Fruit fly (Drosophila melanogaster) whole organism, pupa: ENCODE results near the gene Sidpn.

Experiments used
- CG10348 ChIP-seq: fragments of 200-800 bp; sonication (Bioruptor generic); IDR thresholded peaks from 2 replicates; pipeline ENCODE4 v1.3.6; 2022; ENCODE audit warnings: missing biosample characterization, missing genetic modification characterization
- CG12605 ChIP-seq: fragments of 200-800 bp; sonication (Bioruptor generic); IDR thresholded peaks from 2 replicates; pipeline ENCODE4 v1.3.6; 2022; ENCODE audit warnings: missing biosample characterization, missing genetic modification characterization
- CG13204 ChIP-seq: fragments of 200-800 bp; sonication (Bioruptor generic); optimal IDR thresholded peaks from 2 replicates; lab custom pipeline; 2018; ENCODE audit warnings: missing biosample characterization, mild to moderate bottlenecking, missing genetic modification characterization, moderate library complexity
- CG14655 ChIP-seq: fragments of 200-800 bp; sonication (Bioruptor generic); optimal IDR thresholded peaks from 3 replicates; lab custom pipeline; 2017; ENCODE audit warnings: mild to moderate bottlenecking, missing biosample characterization, missing genetic modification reagents, missing genetic modification characterization
- CG17806 ChIP-seq: fragments of 200-800 bp; sonication (Bioruptor generic); optimal IDR thresholded peaks from 2 replicates; lab custom pipeline; 2018; ENCODE audit warnings: missing biosample characterization, mild to moderate bottlenecking, missing genetic modification characterization, moderate library complexity
- CG32121 ChIP-seq: fragments of 200-800 bp; sonication (Bioruptor generic); IDR thresholded peaks from 2 replicates; pipeline ENCODE4 v1.3.6; 2022; ENCODE audit warnings: missing biosample characterization, missing genetic modification characterization
- CG34367 ChIP-seq: fragments of 200-800 bp; sonication (Bioruptor generic); optimal IDR thresholded peaks from 2 replicates; lab custom pipeline; 2018; ENCODE audit warnings: missing biosample characterization, mild to moderate bottlenecking, missing genetic modification characterization
- CG4496 ChIP-seq: fragments of 200-800 bp; sonication (Bioruptor generic); IDR thresholded peaks from 3 replicates; pipeline ENCODE4 v1.3.6; 2022; ENCODE audit warnings: missing biosample characterization, missing genetic modification characterization
- CG8159 ChIP-seq: fragments of 200-800 bp; sonication (Bioruptor generic); optimal IDR thresholded peaks from 3 replicates; lab custom pipeline; 2018; ENCODE audit warnings: missing biosample characterization, mild to moderate bottlenecking, missing genetic modification characterization, moderate library complexity
- CG8301 ChIP-seq: fragments of 200-800 bp; sonication (Bioruptor generic); optimal IDR thresholded peaks from 2 replicates; lab custom pipeline; 2018; ENCODE audit warnings: missing biosample characterization, mild to moderate bottlenecking, missing genetic modification characterization
- CG9948 ChIP-seq: fragments of 200-800 bp; sonication (Bioruptor generic); optimal IDR thresholded peaks from 2 replicates; lab custom pipeline; 2018; ENCODE audit warnings: missing biosample characterization, mild to moderate bottlenecking, missing genetic modification characterization, moderate library complexity
- D1 ChIP-seq: fragments of 200-800 bp; sonication (Bioruptor generic); optimal IDR thresholded peaks from 2 replicates; lab custom pipeline; 2018; ENCODE audit warnings: missing biosample characterization, mild to moderate bottlenecking, missing genetic modification characterization, moderate library complexity
- EcR ChIP-seq: fragments of 200-800 bp; sonication (Bioruptor generic); optimal IDR thresholded peaks from 3 replicates; lab custom pipeline; 2019; ENCODE audit warnings: missing biosample characterization, missing genetic modification characterization, mild to moderate bottlenecking, moderate library complexity, missing genetic modification reagents
- Ets98B ChIP-seq: fragments of 200-800 bp; sonication (Bioruptor generic); IDR thresholded peaks from 2 replicates; pipeline ENCODE4 v1.3.6; 2022; ENCODE audit warnings: missing biosample characterization, missing genetic modification characterization
- Pif1A ChIP-seq: fragments of 200-800 bp; sonication (Bioruptor generic); optimal IDR thresholded peaks from 3 replicates; lab custom pipeline; 2016; ENCODE audit warnings: missing biosample characterization, missing genetic modification characterization
- Pif1B ChIP-seq: fragments of 200-800 bp; sonication (Bioruptor generic); optimal IDR thresholded peaks from 3 replicates; lab custom pipeline; 2016; ENCODE audit warnings: missing biosample characterization, missing genetic modification characterization
- Snoo ChIP-seq: fragments of 200-800 bp; sonication (Bioruptor generic); optimal IDR thresholded peaks from 3 replicates; lab custom pipeline; 2017; ENCODE audit warnings: missing biosample characterization, mild to moderate bottlenecking, missing genetic modification characterization, inconsistent platforms
- fd96Ca ChIP-seq: fragments of 200-800 bp; sonication (Bioruptor generic); IDR thresholded peaks from 3 replicates; pipeline ENCODE4 v1.3.6; 2022; ENCODE audit warnings: missing biosample characterization, missing genetic modification characterization
- gl ChIP-seq: fragments of 200-800 bp; sonication (Bioruptor generic); optimal IDR thresholded peaks from 2 replicates; lab custom pipeline; 2018; ENCODE audit warnings: missing biosample characterization, mild to moderate bottlenecking, missing genetic modification characterization
- rn ChIP-seq: fragments of 200-800 bp; sonication (Bioruptor generic); IDR thresholded peaks from 2 replicates; pipeline ENCODE4 v1.3.6; 2022; ENCODE audit warnings: missing biosample characterization, missing genetic modification characterization

Gene Sidpn

DNA sequence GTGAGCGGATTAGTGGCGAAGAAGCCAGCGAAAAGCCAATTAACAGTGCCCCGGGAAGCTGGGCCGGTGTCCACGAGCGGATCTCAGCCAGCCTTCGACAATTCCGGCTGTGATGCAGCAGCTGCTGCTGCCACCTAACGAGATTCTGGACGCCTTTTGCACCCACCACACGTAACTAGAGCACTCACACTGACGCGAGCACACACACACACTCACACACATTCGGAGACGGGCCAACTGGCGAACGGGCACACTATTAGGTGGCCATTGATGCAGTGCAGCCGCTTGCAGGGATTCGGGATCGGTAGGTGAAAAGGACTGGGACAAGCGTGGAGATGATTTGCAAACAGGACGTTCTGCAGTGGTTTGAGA lies 27.0 kb downstream of the Sidpn start:
- TF ChIP-seq gl (tag; lab: Kevin White, UChicago) (no peak), CG13204 (no peak), CG9948 (tag; lab: Kevin White, UChicago) (no peak), CG10348 (GFP tag; lab: Robert Waterston, UW) (no peak), CG14655 (GFP tag; lab: Kevin White, UChicago) (no peak), CG17806 (no peak), Ets98B (GFP tag; lab: Robert Waterston, UW) (no peak), CG12605 (GFP tag; lab: Robert Waterston, UW) (no peak), Pif1A (GFP tag; lab: Kevin White, UChicago) (no peak), CG4496 (GFP tag; lab: Robert Waterston, UW) (no peak), fd96Ca (no peak), CG8159 (tag; lab: Kevin White, UChicago) (no peak), CG32121 (GFP tag; lab: Robert Waterston, UW) (no peak), CG8301 (no peak)
- TF ChIP-seq, all 21 proteins: peak for 0

DNA sequence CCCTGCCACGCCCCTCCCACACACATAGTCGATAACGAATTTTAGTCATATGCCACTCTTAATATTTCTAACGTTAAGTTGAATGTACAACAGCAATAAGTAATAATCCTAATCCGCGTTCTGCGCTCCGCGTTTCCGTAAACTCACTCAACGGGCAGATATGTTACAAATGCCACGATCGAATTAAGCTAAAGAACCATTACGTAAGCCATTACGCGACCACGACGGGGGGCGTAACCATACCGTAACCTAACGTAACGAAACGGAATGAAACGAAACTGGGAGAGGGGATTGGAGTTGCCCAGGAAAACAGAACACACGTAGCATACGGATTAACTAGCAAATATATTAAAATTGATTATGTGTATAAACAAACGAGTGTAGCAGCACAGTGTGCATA lies 30.3 kb downstream of the Sidpn start:
- TF ChIP-seq CG12605 (GFP tag; lab: Robert Waterston, UW): no peak
- no peak for TF ChIP-seq CG8159 (tag; lab: Kevin White, UChicago)
- no peak for TF ChIP-seq Snoo
- TF ChIP-seq, all 21 proteins: peak for 0

DNA sequence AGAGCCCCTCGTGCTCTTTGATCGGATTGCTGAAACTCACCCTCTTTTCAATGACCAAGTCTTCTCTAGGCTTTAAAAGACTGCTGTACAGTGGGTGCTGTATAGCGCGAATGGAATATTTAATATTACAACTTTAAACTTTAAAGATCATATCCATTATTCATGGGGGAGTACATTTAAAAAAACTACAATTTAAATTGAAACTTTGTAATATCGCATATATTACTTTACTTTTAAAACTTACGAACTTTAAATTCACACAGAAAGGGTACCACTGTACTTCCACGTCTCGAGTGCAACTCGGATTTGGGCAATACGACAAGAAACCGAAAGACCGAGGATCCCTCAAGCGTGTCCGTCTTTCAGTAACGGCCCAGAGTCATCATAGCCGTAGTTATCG lies 31.4 kb downstream of the Sidpn start, which contains the start of gene Phlpp:
Phlpp (plus strand) TSS at position 214 of the 400 bp plus-strand sequence.
- peak; percentile 69 for TF ChIP-seq CG32121 (GFP tag; lab: Robert Waterston, UW)
- TF ChIP-seq CG17806: peak; percentile 50
- no peak for TF ChIP-seq CG12605 (GFP tag; lab: Robert Waterston, UW)
- TF ChIP-seq CG8301: no peak
- TF ChIP-seq Snoo: no peak
- TF ChIP-seq rn (GFP tag; lab: Robert Waterston, UW): no peak
- TF ChIP-seq EcR: no peak
- peak; percentile 53 for TF ChIP-seq CG8159 (tag; lab: Kevin White, UChicago)
- 0 out of 3 replicates have a peak, but pooled peaks have one; percentile 5 for TF ChIP-seq fd96Ca
- peak; percentile 40 for TF ChIP-seq CG9948 (tag; lab: Kevin White, UChicago)
- no peak for TF ChIP-seq D1
- peak; percentile 69 for TF ChIP-seq Ets98B (GFP tag; lab: Robert Waterston, UW)
- TF ChIP-seq CG4496 (GFP tag; lab: Robert Waterston, UW): peak; percentile 38; the same call in 1 of the 3 replicates
- TF ChIP-seq CG10348 (GFP tag; lab: Robert Waterston, UW): no peak
- TF ChIP-seq CG34367 (tag; lab: Kevin White, UChicago): peak; percentile 1
- no peak for TF ChIP-seq Pif1A (GFP tag; lab: Kevin White, UChicago)
- TF ChIP-seq Pif1B: no peak

- TF ChIP-seq CG8159 (tag; lab: Kevin White, UChicago): no peak
- no peak for TF ChIP-seq CG9948 (tag; lab: Kevin White, UChicago)
- no peak for TF ChIP-seq CG32121 (GFP tag; lab: Robert Waterston, UW)
- no peak for TF ChIP-seq Ets98B (GFP tag; lab: Robert Waterston, UW)
- no peak for TF ChIP-seq CG12605 (GFP tag; lab: Robert Waterston, UW)
- TF ChIP-seq rn (GFP tag; lab: Robert Waterston, UW): no peak
- TF ChIP-seq, all 21 proteins: peak for 0
Observed at dm6 chr2L:19063090-19063692, 35.7 kb downstream of the Sidpn start, which contains the start of gene Dus4. TSS of gene Dus4 (plus strand) at chr2L:19063295.

- TF ChIP-seq CG14655 (GFP tag; lab: Kevin White, UChicago) (no peak), CG9948 (tag; lab: Kevin White, UChicago) (no peak), Pif1A (GFP tag; lab: Kevin White, UChicago) (no peak), CG8301 (no peak)
Observed at dm6 chr2L:19064706-19065105, 37.2 kb downstream of the Sidpn start, which contains the start of gene CG17343. TSS of gene CG17343 (plus strand) at chr2L:19064929.

DNA sequence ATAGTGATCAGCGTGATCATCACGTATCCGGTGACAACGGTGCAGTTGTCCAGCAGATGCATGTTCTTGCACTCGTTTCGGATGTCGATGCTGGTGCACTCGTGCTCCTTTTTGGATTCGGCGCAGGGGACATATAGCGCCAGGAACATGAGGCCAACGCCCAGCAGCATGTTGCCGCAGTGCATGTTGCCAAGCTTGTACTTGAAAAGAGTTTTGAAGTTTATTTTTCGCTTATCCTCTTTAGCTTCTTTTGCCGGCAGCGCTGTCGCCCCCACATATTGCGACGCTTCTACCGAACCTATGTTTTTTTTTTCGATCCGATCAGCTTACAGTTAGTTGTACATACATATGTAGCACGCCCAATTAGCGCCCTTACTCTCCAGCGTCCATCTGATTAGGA lies 40.9 kb downstream of the Sidpn start:
- TF ChIP-seq CG12605 (GFP tag; lab: Robert Waterston, UW): no peak
- TF ChIP-seq gl (tag; lab: Kevin White, UChicago): no peak
- TF ChIP-seq Pif1A (GFP tag; lab: Kevin White, UChicago): no peak
- no peak for TF ChIP-seq CG9948 (tag; lab: Kevin White, UChicago)
- no peak for TF ChIP-seq Snoo
- no peak for TF ChIP-seq CG14655 (GFP tag; lab: Kevin White, UChicago)
- TF ChIP-seq Ets98B (GFP tag; lab: Robert Waterston, UW): no peak
- TF ChIP-seq CG8159 (tag; lab: Kevin White, UChicago): no peak
- no peak for TF ChIP-seq D1
- TF ChIP-seq fd96Ca: no peak
- TF ChIP-seq CG10348 (GFP tag; lab: Robert Waterston, UW): no peak
- no peak for TF ChIP-seq Pif1B
- no peak for TF ChIP-seq rn (GFP tag; lab: Robert Waterston, UW)
- no peak for TF ChIP-seq CG13204
- no peak for TF ChIP-seq CG4496 (GFP tag; lab: Robert Waterston, UW)
- TF ChIP-seq CG32121 (GFP tag; lab: Robert Waterston, UW): no peak
- no peak for TF ChIP-seq CG17806
